Worm (Caenorhabditis elegans): ENCODE results near the gene rev-3.

ce11 chrIII:5730980-5731636 lies 59.3 kb downstream of the rev-3 start, which contains the start of the genes B0244.9 and B0244.7:
- TF ChIP-seq W03F9.2 (tag; optimal IDR thresholded peaks at IDR 0.05) (no peak), dao-5 (tag; optimal IDR thresholded peaks at IDR 0.05) (no peak)
